Fruit fly (Drosophila melanogaster) whole organism, prepupa: ENCODE data around the gene CG10286.
A peak's percentile ranks its signal among the peaks of the same experiment; 100 is the strongest.

Source experiments
- Blimp-1 ChIP-seq: fragments of 200-800 bp; sonication (Bioruptor generic); optimal IDR thresholded peaks from 3 replicates; lab custom pipeline; 2017; ENCODE audit warnings: missing biosample characterization, missing genetic modification characterization, mild to moderate bottlenecking, moderate library complexity, missing genetic modification reagents
- CG10631 ChIP-seq: fragments of 200-800 bp; sonication (Bioruptor generic); optimal IDR thresholded peaks from 2 replicates; lab custom pipeline; 2016; ENCODE audit warnings: missing biosample characterization, missing genetic modification characterization
- CG10669 ChIP-seq: fragments of 200-800 bp; sonication (Bioruptor generic); optimal IDR thresholded peaks from 3 replicates; lab custom pipeline; 2018; ENCODE audit warnings: missing biosample characterization, mild to moderate bottlenecking, missing genetic modification characterization, moderate library complexity
- CG11294 ChIP-seq: fragments of 200-800 bp; sonication (Bioruptor generic); IDR thresholded peaks from 2 replicates; pipeline ENCODE4 v1.3.6; 2022; ENCODE audit warnings: missing biosample characterization, missing genetic modification characterization
- CG11762 ChIP-seq: fragments of 200-800 bp; sonication (Bioruptor generic); optimal IDR thresholded peaks from 3 replicates; lab custom pipeline; 2016; ENCODE audit warnings: missing biosample characterization, missing genetic modification characterization; ENCODE audit not compliant: insufficient read depth
- CG11902 ChIP-seq: fragments of 200-800 bp; sonication (Bioruptor generic); optimal IDR thresholded peaks from 3 replicates; lab custom pipeline; 2016; ENCODE audit warnings: missing biosample characterization, missing genetic modification characterization
- CG15336 ChIP-seq: fragments of 200-800 bp; sonication (Bioruptor generic); IDR thresholded peaks from 2 replicates; pipeline ENCODE4 v1.3.6; 2022; ENCODE audit warnings: missing biosample characterization, missing genetic modification characterization
- CG3032 ChIP-seq: fragments of 200-800 bp; optimal IDR thresholded peaks from 2 replicates; lab custom pipeline; 2019; ENCODE audit warnings: missing biosample characterization, mild to moderate bottlenecking, missing genetic modification characterization, moderate library complexity
- CG31627 ChIP-seq: fragments of 200-800 bp; sonication (Bioruptor generic); optimal IDR thresholded peaks from 3 replicates; lab custom pipeline; 2016; ENCODE audit warnings: missing biosample characterization, missing genetic modification characterization
- CG3919 ChIP-seq: fragments of 200-800 bp; sonication (Bioruptor generic); optimal IDR thresholded peaks from 3 replicates; lab custom pipeline; 2016; ENCODE audit warnings: missing biosample characterization, missing genetic modification characterization
- CG4318 ChIP-seq: fragments of 200-800 bp; sonication (Bioruptor generic); optimal IDR thresholded peaks from 3 replicates; lab custom pipeline; 2017; ENCODE audit warnings: missing biosample characterization, mild to moderate bottlenecking, missing genetic modification characterization
- CG6163 ChIP-seq: fragments of 200-800 bp; sonication (Bioruptor generic); IDR thresholded peaks from 3 replicates; pipeline ENCODE4 v1.3.6; 2022; ENCODE audit warnings: missing biosample characterization, missing genetic modification characterization
- CG6276 ChIP-seq: fragments of 200-800 bp; sonication (Bioruptor generic); optimal IDR thresholded peaks from 2 replicates; lab custom pipeline; 2017; ENCODE audit warnings: missing biosample characterization, mild to moderate bottlenecking, missing genetic modification characterization
- CG6792 ChIP-seq: fragments of 200-800 bp; sonication (Bioruptor generic); optimal IDR thresholded peaks from 3 replicates; lab custom pipeline; 2016; ENCODE audit warnings: missing biosample characterization, missing genetic modification characterization
- CG6808 ChIP-seq: fragments of 200-800 bp; sonication (Bioruptor generic); optimal IDR thresholded peaks from 3 replicates; lab custom pipeline; 2017; ENCODE audit warnings: missing biosample characterization, missing genetic modification characterization, mild to moderate bottlenecking, moderate library complexity, missing genetic modification reagents
- CG6854 ChIP-seq: fragments of 200-800 bp; sonication (Bioruptor generic); optimal IDR thresholded peaks from 2 replicates; lab custom pipeline; 2017; ENCODE audit warnings: missing biosample characterization, mild to moderate bottlenecking, missing genetic modification characterization
- CG8119 ChIP-seq: fragments of 200-800 bp; sonication (Bioruptor generic); IDR thresholded peaks from 3 replicates; pipeline ENCODE4 v1.3.6; 2022; ENCODE audit warnings: missing biosample characterization, missing genetic modification characterization
- CG8319 ChIP-seq: fragments of 200-800 bp; sonication (Bioruptor generic); optimal IDR thresholded peaks from 3 replicates; lab custom pipeline; 2016; ENCODE audit warnings: missing biosample characterization, missing genetic modification characterization
- CG8632 ChIP-seq: fragments of 200-800 bp; sonication (Bioruptor generic); optimal IDR thresholded peaks from 3 replicates; lab custom pipeline; 2016; ENCODE audit warnings: missing biosample characterization, missing genetic modification characterization
- CG9139 ChIP-seq: fragments of 200-800 bp; sonication (Bioruptor generic); optimal IDR thresholded peaks from 3 replicates; lab custom pipeline; 2017; ENCODE audit warnings: missing biosample characterization, mild to moderate bottlenecking, missing genetic modification characterization
- Eip75B ChIP-seq: fragments of 200-800 bp; sonication (Bioruptor generic); optimal IDR thresholded peaks from 3 replicates; lab custom pipeline; 2016; ENCODE audit warnings: missing biosample characterization, missing genetic modification characterization
- Eip78C ChIP-seq: fragments of 200-800 bp; sonication (Bioruptor generic); peaks from one replicate; lab custom pipeline; 2016; ENCODE audit warnings: missing biosample characterization, missing genetic modification characterization
- Gug ChIP-seq: fragments of 200-800 bp; sonication (Bioruptor generic); IDR thresholded peaks from 2 replicates; pipeline ENCODE4 v1.3.6; 2022; ENCODE audit warnings: missing biosample characterization, missing genetic modification characterization
- Hr38 ChIP-seq: sonication (Bioruptor generic); optimal IDR thresholded peaks from 2 replicates; lab custom pipeline; 2016; ENCODE audit warnings: missing biosample characterization, missing genetic modification characterization
- Hr4 ChIP-seq: fragments of 200-800 bp; sonication (Bioruptor generic); optimal IDR thresholded peaks from 3 replicates; lab custom pipeline; 2016; ENCODE audit warnings: missing biosample characterization, missing genetic modification characterization
- Lpt ChIP-seq: fragments of 200-800 bp; sonication (Bioruptor generic); optimal IDR thresholded peaks from 3 replicates; lab custom pipeline; 2016; ENCODE audit warnings: missing biosample characterization, missing genetic modification characterization
- Met ChIP-seq: fragments of 200-800 bp; sonication (Bioruptor generic); optimal IDR thresholded peaks from 3 replicates; lab custom pipeline; 2016; ENCODE audit warnings: missing biosample characterization, missing genetic modification characterization
- OdsH ChIP-seq: fragments of 200-800 bp; sonication (Bioruptor generic); optimal IDR thresholded peaks from 3 replicates; lab custom pipeline; 2016; ENCODE audit warnings: missing biosample characterization, missing genetic modification characterization
- Smox ChIP-seq: fragments of 200-800 bp; sonication (Bioruptor generic); optimal IDR thresholded peaks from 3 replicates; lab custom pipeline; 2016; ENCODE audit warnings: missing biosample characterization, missing genetic modification characterization
- Sox102F ChIP-seq: fragments of 200-800 bp; sonication (Bioruptor generic); optimal IDR thresholded peaks from 2 replicates; lab custom pipeline; 2016; ENCODE audit warnings: missing biosample characterization, mild to moderate bottlenecking, missing genetic modification characterization
- Sox14 ChIP-seq: fragments of 200-800 bp; sonication (Bioruptor generic); optimal IDR thresholded peaks from 3 replicates; lab custom pipeline; 2016; ENCODE audit warnings: missing biosample characterization, missing genetic modification characterization
- Sox15 ChIP-seq: fragments of 200-800 bp; sonication (Bioruptor generic); optimal IDR thresholded peaks from 3 replicates; lab custom pipeline; 2016; ENCODE audit warnings: missing biosample characterization, missing genetic modification characterization
- achi ChIP-seq: fragments of 200-800 bp; sonication (Bioruptor generic); optimal IDR thresholded peaks from 3 replicates; lab custom pipeline; 2016; ENCODE audit warnings: missing biosample characterization, missing genetic modification characterization
- acj6 ChIP-seq: fragments of 200-800 bp; sonication (Bioruptor generic); optimal IDR thresholded peaks from 3 replicates; lab custom pipeline; 2016; ENCODE audit warnings: missing biosample characterization, missing genetic modification characterization
- cyc ChIP-seq: fragments of 200-800 bp; sonication (Bioruptor generic); optimal IDR thresholded peaks from 3 replicates; lab custom pipeline; 2016; ENCODE audit warnings: missing biosample characterization, missing genetic modification characterization
- dac ChIP-seq: fragments of 200-800 bp; sonication (Bioruptor generic); optimal IDR thresholded peaks from 2 replicates; lab custom pipeline; 2017; ENCODE audit warnings: missing biosample characterization, mild to moderate bottlenecking, missing genetic modification characterization
- dsx ChIP-seq: fragments of 200-800 bp; optimal IDR thresholded peaks from 3 replicates; lab custom pipeline; 2019; ENCODE audit warnings: missing biosample characterization, mild to moderate bottlenecking, missing genetic modification characterization, moderate library complexity; ENCODE audit not compliant: poor library complexity, severe bottlenecking
- eg ChIP-seq: fragments of 200-800 bp; sonication (Bioruptor generic); IDR thresholded peaks from 3 replicates; pipeline ENCODE4 v1.3.6; 2022; ENCODE audit warnings: missing biosample characterization, missing genetic modification characterization
- fkh ChIP-seq: fragments of 200-800 bp; sonication (Bioruptor generic); optimal IDR thresholded peaks from 3 replicates; lab custom pipeline; 2017; ENCODE audit warnings: missing biosample characterization, mild to moderate bottlenecking, missing genetic modification characterization, moderate library complexity
- lz ChIP-seq: fragments of 200-800 bp; sonication (Bioruptor generic); optimal IDR thresholded peaks from 3 replicates; lab custom pipeline; 2016; ENCODE audit warnings: missing biosample characterization, missing genetic modification characterization
- net ChIP-seq: fragments of 200-800 bp; sonication (Bioruptor generic); optimal IDR thresholded peaks from 3 replicates; lab custom pipeline; 2016; ENCODE audit warnings: missing biosample characterization, missing genetic modification characterization
- salr ChIP-seq, 2 experiments: fragments of 200-800 bp; sonication (Bioruptor generic); optimal IDR thresholded peaks; 3 replicates each; lab custom pipeline; 2016 to 2018; ENCODE audit warnings: missing biosample characterization in 2 of 2, missing genetic modification characterization in 2 of 2, mild to moderate bottlenecking in 1 of 2
- spab ChIP-seq: fragments of 200-800 bp; sonication (Bioruptor generic); optimal IDR thresholded peaks from 2 replicates; lab custom pipeline; 2017; ENCODE audit warnings: missing biosample characterization, mild to moderate bottlenecking, missing genetic modification characterization, missing genetic modification reagents
- ss ChIP-seq, 2 experiments: fragments of 200-800 bp; sonication (Bioruptor generic); optimal IDR thresholded peaks; 2 replicates in 1 of 2; 3 replicates in 1 of 2; lab custom pipeline; 2017 to 2018; ENCODE audit warnings: mild to moderate bottlenecking in 2 of 2, missing biosample characterization in 2 of 2, missing genetic modification characterization in 2 of 2, moderate library complexity in 1 of 2
- svp ChIP-seq: fragments of 200-800 bp; sonication (Bioruptor generic); peaks from one replicate; lab custom pipeline; 2016; ENCODE audit warnings: missing biosample characterization, missing genetic modification characterization
- vri ChIP-seq: fragments of 200-800 bp; sonication (Bioruptor generic); optimal IDR thresholded peaks from 3 replicates; lab custom pipeline; 2016; ENCODE audit warnings: missing biosample characterization, mild to moderate bottlenecking, missing genetic modification characterization

The CG10286 gene

dm6 chr3R:6395572-6396295 lies 27.0 kb downstream of the CG10286 start (continued):
- TF ChIP-seq CG8632 (GFP tag; lab: Kevin White, UChicago) = peak; percentile 61
- no peak for TF ChIP-seq Lpt (GFP tag; lab: Kevin White, UChicago)
- no peak for TF ChIP-seq CG3919
- TF ChIP-seq spab = peak; percentile 8
- TF ChIP-seq CG11902 = peak; percentile 61
- TF ChIP-seq Blimp-1 (GFP tag; lab: Kevin White, UChicago) = peak; percentile 27
- peak; percentile 43 for TF ChIP-seq fkh (GFP tag; lab: Kevin White, UChicago)
- TF ChIP-seq salr (GFP tag; optimal IDR thresholded peaks at IDR 0.05; lab: Kevin White, UChicago) = peak in 1 of 2 experiments; percentile 10
- TF ChIP-seq CG11762 = no peak
- TF ChIP-seq achi (GFP tag; lab: Kevin White, UChicago) = peak; percentile 62
- peak; percentile 62 for TF ChIP-seq cyc (GFP tag; lab: Kevin White, UChicago)
- TF ChIP-seq CG11294 = no peak
- 0 out of 3 replicates have a peak, but pooled peaks have one; percentile 10 for TF ChIP-seq CG8119 (GFP tag; lab: Robert Waterston, UW)
- TF ChIP-seq Sox15 (GFP tag; lab: Kevin White, UChicago) = peak; percentile 45
- no peak for TF ChIP-seq CG9139 (GFP tag; lab: Kevin White, UChicago)
- peak; percentile 82 for TF ChIP-seq CG31627 (GFP tag; lab: Kevin White, UChicago)
- TF ChIP-seq CG15336 (GFP tag; lab: Robert Waterston, UW) = no peak
- TF ChIP-seq Hr4 (GFP tag; lab: Kevin White, UChicago) = peak; percentile 51
- peak; percentile 80 for TF ChIP-seq Sox102F (GFP tag; lab: Kevin White, UChicago)
- TF ChIP-seq CG10631 (GFP tag; lab: Kevin White, UChicago) = peak; percentile 48
- TF ChIP-seq CG6854 = no peak
- TF ChIP-seq Met (GFP tag; lab: Kevin White, UChicago) = peak; percentile 78
- TF ChIP-seq vri (GFP tag; lab: Kevin White, UChicago) = peak; percentile 92
- peak; percentile 67 for TF ChIP-seq CG6792 (GFP tag; lab: Kevin White, UChicago)
- TF ChIP-seq CG4318 (GFP tag; lab: Kevin White, UChicago) = peak; percentile 11
- peak; percentile 44 for TF ChIP-seq CG3032 (tag; lab: Kevin White, UChicago)
- peak; percentile 48 for TF ChIP-seq OdsH (GFP tag; lab: Kevin White, UChicago)
- TF ChIP-seq net (GFP tag; lab: Kevin White, UChicago) = peak; percentile 38
- TF ChIP-seq acj6 (GFP tag; lab: Kevin White, UChicago) = peak; percentile 70
- peak; percentile 91 for TF ChIP-seq svp (GFP tag; lab: Kevin White, UChicago)
- no peak for TF ChIP-seq eg (GFP tag; lab: Robert Waterston, UW)
- peak; percentile 48 for TF ChIP-seq CG10669 (GFP tag; lab: Kevin White, UChicago)
- TF ChIP-seq dsx = peak; percentile 73
- no peak for TF ChIP-seq Hr38
- TF ChIP-seq Gug = no peak
- TF ChIP-seq Smox = peak; percentile 78
- TF ChIP-seq Eip75B (GFP tag; lab: Kevin White, UChicago) = peak; percentile 73

DNA sequence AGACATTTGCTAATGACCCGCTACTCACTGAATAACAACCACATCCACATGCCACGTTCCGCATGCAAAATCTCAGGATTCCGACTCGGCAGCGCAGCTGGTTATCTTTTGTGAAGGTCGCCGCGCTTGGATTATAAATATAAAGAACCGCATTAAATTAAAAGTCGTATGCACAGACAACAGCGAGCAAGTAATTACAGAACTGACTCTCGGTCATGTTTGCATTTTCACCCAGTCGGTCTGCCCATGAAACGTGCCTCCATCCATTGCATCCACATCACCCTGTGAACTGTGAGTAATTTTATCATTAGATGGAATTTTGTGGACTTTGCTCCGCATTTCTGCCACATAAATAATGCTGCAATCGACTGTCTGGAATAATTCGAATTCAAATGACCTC lies 27.8 kb downstream of the CG10286 start:
- TF ChIP-seq CG3032 (tag; lab: Kevin White, UChicago) (no peak), svp (GFP tag; lab: Kevin White, UChicago) (peak; percentile 91), Eip78C (peak; percentile 22)

- TF ChIP-seq CG6854 (no peak), CG8632 (GFP tag; lab: Kevin White, UChicago) (peak; percentile 23), CG10631 (GFP tag; lab: Kevin White, UChicago) (peak; percentile 20), CG11762 (no peak), OdsH (GFP tag; lab: Kevin White, UChicago) (peak; percentile 21), dsx (peak; percentile 42), CG3032 (tag; lab: Kevin White, UChicago) (peak; percentile 15), net (GFP tag; lab: Kevin White, UChicago) (peak; percentile 27), CG6276 (peak; percentile 1), acj6 (GFP tag; lab: Kevin White, UChicago) (peak; percentile 37), Blimp-1 (GFP tag; lab: Kevin White, UChicago) (peak; percentile 2), CG11294 (no peak), achi (GFP tag; lab: Kevin White, UChicago) (peak; percentile 9), ss (GFP tag; optimal IDR thresholded peaks at IDR 0.05; lab: Kevin White, UChicago) (peak in 1 of 2 experiments; percentile 9), lz (GFP tag; lab: Kevin White, UChicago) (peak; percentile 64), CG6163 (0 out of 3 replicates have a peak, but pooled peaks have one; percentile 34), CG8319 (GFP tag; lab: Kevin White, UChicago) (no peak), Sox14 (peak; percentile 73), dac (no peak), Eip78C (peak; percentile 81), CG6808 (GFP tag; lab: Kevin White, UChicago) (no peak)
These were observed 28.9 kb downstream of the CG10286 start for dm6 chr3R:6397611-6398092.
